Worm (Caenorhabditis elegans) whole organism, L4 larva: ENCODE results near the gene R08A2.9.

Experiments used
- F10B5.3 ChIP-seq: sonication (generic microtip); optimal IDR thresholded peaks from 2 replicates; lab custom pipeline; 2016; ENCODE audit warnings: mild to moderate bottlenecking, missing genetic modification characterization, missing compliant biosample characterization
- T26A8.4 ChIP-seq: fragments of 200-800 bp; sonication (Bioruptor generic); IDR thresholded peaks from 2 replicates; pipeline ENCODE4 v1.3.6; 2022; ENCODE audit warnings: missing genetic modification characterization, missing compliant biosample characterization
- Y48G9A.11 ChIP-seq: fragments of 200-800 bp; sonication (Bioruptor generic); IDR thresholded peaks from 2 replicates; pipeline ENCODE4 v1.3.6; 2022; ENCODE audit warnings: missing genetic modification reagents, missing genetic modification characterization, missing compliant biosample characterization
- ama-1 ChIP-seq: fragments of 150-350 bp; optimal IDR thresholded peaks from 2 replicates; lab custom pipeline; 2014; ENCODE audit warnings: inconsistent platforms, mixed read lengths
- egl-27 ChIP-seq: sonication (generic microtip); optimal IDR thresholded peaks from 3 replicates; lab custom pipeline; 2017; ENCODE audit warnings: missing biosample characterization, missing genetic modification reagents, missing genetic modification characterization
- fkh-10 ChIP-seq: fragments of 150-350 bp; optimal IDR thresholded peaks from 2 replicates; lab custom pipeline; 2014; ENCODE audit warnings: missing biosample characterization, missing genetic modification reagents, missing genetic modification characterization
- lin-39 ChIP-seq: fragments of 150-350 bp; optimal IDR thresholded peaks from 2 replicates; lab custom pipeline; 2014; ENCODE audit warnings: missing biosample characterization, missing genetic modification reagents, missing genetic modification characterization
- mdl-1 ChIP-seq, 2 experiments: fragments of 150-350 bp in 1 of 2; sonication (generic microtip) in 1 of 2; optimal IDR thresholded peaks; 2 replicates each; lab custom pipeline; 2014 to 2017; ENCODE audit warnings: missing biosample characterization in 2 of 2, missing genetic modification characterization in 2 of 2
- pha-4 ChIP-seq, 2 experiments: fragments of 150-350 bp in 1 of 2; fragments of 200-800 bp in 1 of 2; sonication (Bioruptor generic) in 1 of 2; IDR thresholded peaks in 1 of 2; optimal IDR thresholded peaks in 1 of 2; 2 replicates each; pipeline versions ENCODE4 v1.3.6 to Lab custom; 2014 to 2022; ENCODE audit warnings: missing genetic modification characterization in 2 of 2, missing genetic modification reagents in 2 of 2, missing biosample characterization in 1 of 2, missing compliant biosample characterization in 1 of 2

DNA sequence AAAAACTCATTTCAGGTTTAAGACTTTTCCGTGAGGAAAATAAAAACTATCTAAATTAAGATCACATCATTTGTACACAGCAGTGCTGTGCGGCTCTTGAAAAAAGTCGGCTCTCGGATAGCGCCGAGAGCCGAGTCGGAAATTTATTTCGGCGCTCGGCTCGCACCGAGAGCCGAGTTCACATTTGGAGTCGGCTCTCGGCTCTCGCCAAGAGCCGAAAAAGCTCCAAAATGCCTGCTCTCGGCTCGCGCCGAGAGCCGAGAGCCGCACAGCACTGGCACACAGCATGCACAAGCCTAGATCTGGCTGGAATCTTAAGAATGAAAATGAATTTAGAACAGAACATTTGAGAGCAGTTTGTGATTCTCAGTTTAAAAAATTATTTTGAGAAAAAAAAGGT, 38.9 kb downstream of the R08A2.9 start:
- no peak for TF ChIP-seq lin-39 (tag; lab: Kevin White, UChicago)
- no peak for TF ChIP-seq fkh-10 (GFP tag; lab: Kevin White, UChicago)
- TF ChIP-seq mdl-1 (tag; optimal IDR thresholded peaks at IDR 0.05; lab: Kevin White, UChicago), result no peak
- no peak for TF ChIP-seq ama-1 (lab: Kevin White, UChicago)
- no peak for TF ChIP-seq Y48G9A.11 (GFP tag; lab: Robert Waterston, UW)
- TF ChIP-seq T26A8.4 (GFP tag; lab: Robert Waterston, UW), result no peak
- TF ChIP-seq F10B5.3, result no peak
- no peak; the same call in 1 of the 2 replicates for TF ChIP-seq pha-4 (GFP tag; IDR thresholded peaks at IDR 0.05; lab: Robert Waterston, UW)
- no peak for TF ChIP-seq pha-4 (tag; optimal IDR thresholded peaks at IDR 0.05; lab: Kevin White, UChicago)
- no peak for TF ChIP-seq egl-27 (tag; lab: Kevin White, UChicago)
